Fruit fly (Drosophila melanogaster) S2 (cell line): ENCODE measurements around the gene CG12725.

Source experiments
- CG8478 ChIP-seq: fragments of >200 bp; optimal IDR thresholded peaks from 2 replicates; lab custom pipeline; 2018
- CTCF ChIP-seq, 2 experiments: fragments of >200 bp; optimal IDR thresholded peaks; 2 replicates each; lab custom pipeline; 2018

DNA sequence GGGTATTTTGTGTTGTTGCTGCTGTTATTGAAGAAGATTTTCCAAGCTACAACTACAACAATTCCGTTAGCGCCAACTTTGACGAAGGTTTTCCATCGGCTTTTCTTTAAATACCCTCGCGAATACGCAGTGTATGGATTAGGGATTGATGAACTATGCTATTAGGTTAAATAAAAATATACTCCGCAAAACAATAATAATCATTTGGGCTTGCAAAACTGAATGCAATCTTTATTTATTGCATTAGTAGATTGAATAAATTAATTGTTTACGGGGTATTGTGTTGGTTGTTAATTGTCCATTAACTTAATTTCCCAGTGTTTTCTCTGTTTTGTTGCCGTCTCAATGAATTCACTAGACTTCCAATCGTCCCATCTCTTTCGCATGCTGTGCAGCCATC, 44.8 kb upstream of the CG12725 start:
- no peak for TF ChIP-seq CG8478 (lab: Kevin White, UChicago)
- no peak for TF ChIP-seq CTCF (optimal IDR thresholded peaks at IDR 0.05; lab: Kevin White, UChicago)
